Worm (Caenorhabditis elegans): Measurements from ENCODE around the gene twk-35.

The twk-35 gene

DNA sequence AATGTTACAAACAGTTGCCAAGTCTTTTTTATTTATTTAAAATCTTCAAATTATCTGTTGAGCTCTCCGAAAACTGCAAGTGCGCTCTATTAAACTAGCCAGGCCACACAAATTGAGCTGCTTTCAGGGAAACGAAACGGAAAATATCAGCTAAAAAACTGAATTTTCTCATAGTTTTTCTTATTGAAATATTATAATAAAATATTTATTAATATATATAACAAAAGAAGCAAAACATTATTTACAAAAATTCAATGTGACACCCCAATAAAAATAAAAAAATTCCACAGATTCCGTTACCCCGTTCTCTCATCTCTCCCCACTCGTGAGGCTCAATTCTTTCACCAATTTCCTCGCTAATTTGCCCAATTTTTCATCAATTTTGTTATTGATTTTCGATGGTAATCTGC is 30.2 kb upstream of the twk-35 start:
- TF ChIP-seq ceh-82 (tag; optimal IDR thresholded peaks at IDR 0.05) (peak in 2 of 3 experiments; percentile 5 to 13), skn-1 (tag; optimal IDR thresholded peaks at IDR 0.05) (no peak), hpl-2 (GFP tag; optimal IDR thresholded peaks at IDR 0.05) (no peak), mab-9 (GFP tag; IDR thresholded peaks at IDR 0.05) (no peak), nhr-47 (tag; optimal IDR thresholded peaks at IDR 0.05) (peak; percentile 58), elt-2 (tag; optimal IDR thresholded peaks at IDR 0.05) (no peak), egl-13 (tag; optimal IDR thresholded peaks at IDR 0.05) (peak; percentile 4), dsc-1 (tag; optimal IDR thresholded peaks at IDR 0.05) (no peak), vab-15 (tag; optimal IDR thresholded peaks at IDR 0.05) (no peak), ceh-88 (GFP tag; IDR thresholded peaks at IDR 0.05) (peak; percentile 34; the same call in 1 of the 2 replicates), C04F5.9 (tag; optimal IDR thresholded peaks at IDR 0.05) (no peak), sup-37 (GFP tag; optimal IDR thresholded peaks at IDR 0.05) (no peak), hlh-17 (GFP tag; optimal IDR thresholded peaks at IDR 0.05; ENCODE audit: borderline replicate concordance) (no peak), lin-13 (GFP tag; optimal IDR thresholded peaks at IDR 0.05) (no peak), C16A3.4 (tag; optimal IDR thresholded peaks at IDR 0.05) (peak; percentile 22), ztf-4 (tag; optimal IDR thresholded peaks at IDR 0.05) (no peak), lin-35 (GFP tag; optimal IDR thresholded peaks at IDR 0.05) (no peak), ces-1 (GFP tag; optimal IDR thresholded peaks at IDR 0.05) (no peak), xbp-1 (tag; optimal IDR thresholded peaks at IDR 0.05) (peak; percentile 33), nhr-12 (tag; optimal IDR thresholded peaks at IDR 0.05) (no peak), nhr-237 (tag; optimal IDR thresholded peaks at IDR 0.05) (no peak), efl-1 (optimal IDR thresholded peaks at IDR 0.05) (peak in 1 of 2 experiments; percentile 8), efl-1 (GFP tag; optimal IDR thresholded peaks at IDR 0.05 in 1 of 2) (peak in 1 of 2 experiments; percentile 6), zag-1 (tag; optimal IDR thresholded peaks at IDR 0.05) (no peak), blmp-1 (tag; optimal IDR thresholded peaks at IDR 0.05) (no peak), pax-3 (tag; optimal IDR thresholded peaks at IDR 0.05) (peak; percentile 60), mdl-1 (tag; optimal IDR thresholded peaks at IDR 0.05) (no peak), efl-3 (GFP tag; optimal IDR thresholded peaks at IDR 0.05) (no peak), isw-1 (GFP tag; IDR thresholded peaks at IDR 0.05) (peak; percentile 46; the same call in 1 of the 2 replicates), nhr-85 (tag) (peak; percentile 63), ets-5 (GFP tag; IDR thresholded peaks at IDR 0.05) (no peak), nhr-20 (tag; optimal IDR thresholded peaks at IDR 0.05) (no peak), F16B12.6 (tag; optimal IDR thresholded peaks at IDR 0.05) (no peak), ztf-11 (tag; optimal IDR thresholded peaks at IDR 0.05) (no peak), unc-98 (GFP tag; IDR thresholded peaks at IDR 0.05) (peak; percentile 74), hlh-4 (tag; optimal IDR thresholded peaks at IDR 0.05) (no peak), tlp-1 (tag; optimal IDR thresholded peaks at IDR 0.05) (no peak), ceh-8 (GFP tag; optimal IDR thresholded peaks at IDR 0.05) (no peak), C34B4.2 (tag; optimal IDR thresholded peaks at IDR 0.05) (no peak), sptf-1 (tag; optimal IDR thresholded peaks at IDR 0.05) (no peak), unc-30 (tag; optimal IDR thresholded peaks at IDR 0.05) (no peak), lin-15B (tag; optimal IDR thresholded peaks at IDR 0.05) (no peak), pag-3 (tag; optimal IDR thresholded peaks at IDR 0.05; ENCODE audit: borderline replicate concordance, insufficient read depth) (no peak), fkh-8 (tag; optimal IDR thresholded peaks at IDR 0.05) (peak; percentile 40), ama-1 (optimal IDR thresholded peaks at IDR 0.05) (no peak), ceh-63 (GFP tag; optimal IDR thresholded peaks at IDR 0.05) (no peak), swsn-7 (tag; optimal IDR thresholded peaks at IDR 0.05) (peak; percentile 2), unc-86 (tag; optimal IDR thresholded peaks at IDR 0.05) (no peak), nhr-71 (tag; optimal IDR thresholded peaks at IDR 0.05) (peak; percentile 54), nhr-90 (tag; optimal IDR thresholded peaks at IDR 0.05; ENCODE audit: poor library complexity) (peak; percentile 32), nhr-11 (tag; optimal IDR thresholded peaks at IDR 0.05) (no peak), lin-14 (GFP tag; optimal IDR thresholded peaks at IDR 0.05) (peak; percentile 77), tbx-2 (tag; optimal IDR thresholded peaks at IDR 0.05) (peak; percentile 34), elt-3 (tag; optimal IDR thresholded peaks at IDR 0.05) (no peak)

Measured in whole organism, L1 larva.